Worm (Caenorhabditis elegans): Measurements from ENCODE around the gene Y69A2AL.2.

DNA sequence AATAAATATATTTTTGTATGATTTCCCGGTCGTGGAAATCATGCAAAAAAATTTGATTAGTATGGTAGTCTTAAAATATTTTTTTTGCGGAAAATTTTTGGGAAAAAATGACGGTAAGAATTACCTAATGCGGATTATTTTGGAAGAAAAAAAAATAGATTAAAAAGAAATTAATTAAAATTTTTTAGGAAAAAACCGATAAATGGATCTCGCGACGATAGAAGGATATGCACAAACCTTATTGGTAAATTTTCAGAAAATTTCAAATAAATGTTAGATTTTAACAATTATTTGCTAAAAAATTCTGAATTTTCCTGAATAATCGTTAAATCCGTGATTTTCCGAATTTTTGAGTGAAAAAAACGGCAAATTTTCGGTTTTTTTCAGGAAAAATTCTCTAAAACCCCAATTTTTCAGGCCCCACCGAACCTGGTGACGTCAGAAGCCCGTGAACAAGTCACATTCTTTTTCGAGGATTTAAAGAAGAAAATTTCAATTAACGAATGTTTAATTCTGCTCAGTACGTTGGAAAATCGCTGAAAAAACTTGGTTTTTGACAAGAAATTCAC, 15.6 kb downstream of the Y69A2AL.2 start, which contains the start of gene Y69A2AR.16:
- TF ChIP-seq med-1 (GFP tag; optimal IDR thresholded peaks at IDR 0.05; ENCODE audit: insufficient read depth), result no peak
- no peak for TF ChIP-seq ztf-29 (GFP tag; IDR thresholded peaks at IDR 0.05)
